Worm (Caenorhabditis elegans) whole organism, midembryonic: Measurements from ENCODE around the gene nep-11.

Experiments
- T22C8.4 ChIP-seq: fragments of 200-800 bp; sonication (Bioruptor generic); IDR thresholded peaks from 2 replicates; pipeline ENCODE4 v1.3.6; 2022; ENCODE audit warnings: missing genetic modification characterization, missing compliant biosample characterization
- cog-1 ChIP-seq: sonication (generic microtip); optimal IDR thresholded peaks from 2 replicates; lab custom pipeline; 2016; ENCODE audit warnings: missing genetic modification characterization, missing compliant biosample characterization
- flt-1 ChIP-seq: fragments of 200-800 bp; sonication (Bioruptor generic); IDR thresholded peaks from 2 replicates; pipeline ENCODE4 v1.3.6; 2022; ENCODE audit warnings: missing genetic modification characterization, missing compliant biosample characterization
- klf-2 ChIP-seq: fragments of 200-800 bp; sonication (Bioruptor generic); conservative IDR thresholded peaks from 2 replicates; pipeline ENCODE4 v1.3.6; 2022; ENCODE audit warnings: missing genetic modification reagents, missing genetic modification characterization, missing compliant biosample characterization
- med-1 ChIP-seq: sonication (generic microtip); optimal IDR thresholded peaks from 2 replicates; lab custom pipeline; 2017; ENCODE audit warnings: missing genetic modification characterization, mild to moderate bottlenecking, missing compliant biosample characterization, antibody characterized with exemption, missing genetic modification reagents; ENCODE audit not compliant: insufficient read depth
- ref-1 ChIP-seq: fragments of 200-800 bp; sonication (Bioruptor generic); conservative IDR thresholded peaks from 2 replicates; pipeline ENCODE4 v1.3.6; 2022; ENCODE audit warnings: missing genetic modification reagents, missing genetic modification characterization, missing compliant biosample characterization
- tab-1 ChIP-seq: fragments of 200-800 bp; sonication (Bioruptor generic); IDR thresholded peaks from 2 replicates; pipeline ENCODE4 v1.3.6; 2022; ENCODE audit warnings: missing genetic modification characterization, missing compliant biosample characterization
- ztf-23 ChIP-seq: fragments of 200-800 bp; sonication (Bioruptor generic); IDR thresholded peaks from 2 replicates; pipeline ENCODE4 v1.3.6; 2022; ENCODE audit warnings: missing genetic modification reagents, missing genetic modification characterization, missing compliant biosample characterization
- ztf-29 ChIP-seq: fragments of 200-800 bp; sonication (Bioruptor generic); IDR thresholded peaks from 2 replicates; pipeline ENCODE4 v1.3.6; 2022; ENCODE audit warnings: missing genetic modification reagents, missing genetic modification characterization, missing compliant biosample characterization

nep-11 gene

ce11 chrII:3436412-3436811 lies 11.1 kb upstream of the nep-11 start, which contains the start of gene skpo-2:
skpo-2 (minus strand) TSS chrII:3436512.
- no peak for TF ChIP-seq med-1 (GFP tag; lab: Kevin White, UChicago)
- no peak for TF ChIP-seq cog-1 (tag; lab: Kevin White, UChicago)
- no peak for TF ChIP-seq ztf-29 (GFP tag; lab: Robert Waterston, UW)
- TF ChIP-seq ztf-23 (GFP tag; lab: Robert Waterston, UW) = no peak
- no peak for TF ChIP-seq klf-2 (GFP tag; lab: Robert Waterston, UW)
- no peak for TF ChIP-seq flt-1 (GFP tag; lab: Robert Waterston, UW)
- no peak for TF ChIP-seq T22C8.4 (GFP tag; lab: Robert Waterston, UW)
- no peak for TF ChIP-seq tab-1 (GFP tag; lab: Robert Waterston, UW)
- TF ChIP-seq ref-1 (GFP tag; lab: Robert Waterston, UW) = no peak

- no peak for TF ChIP-seq ztf-29 (GFP tag; lab: Robert Waterston, UW)
- TF ChIP-seq tab-1 (GFP tag; lab: Robert Waterston, UW) = no peak
- TF ChIP-seq T22C8.4 (GFP tag; lab: Robert Waterston, UW) = no peak
- no peak for TF ChIP-seq cog-1 (tag; lab: Kevin White, UChicago)
- TF ChIP-seq ztf-23 (GFP tag; lab: Robert Waterston, UW) = no peak
- no peak for TF ChIP-seq flt-1 (GFP tag; lab: Robert Waterston, UW)
- TF ChIP-seq med-1 (GFP tag; lab: Kevin White, UChicago) = no peak
- no peak for TF ChIP-seq ref-1 (GFP tag; lab: Robert Waterston, UW)
- no peak for TF ChIP-seq klf-2 (GFP tag; lab: Robert Waterston, UW)
Measured at ce11 chrII:3434893-3435503, 9.7 kb upstream of the nep-11 start.

- no peak for TF ChIP-seq flt-1 (GFP tag; lab: Robert Waterston, UW)
- no peak for TF ChIP-seq med-1 (GFP tag; lab: Kevin White, UChicago)
- TF ChIP-seq klf-2 (GFP tag; lab: Robert Waterston, UW) = no peak
- no peak for TF ChIP-seq ztf-23 (GFP tag; lab: Robert Waterston, UW)
- no peak for TF ChIP-seq T22C8.4 (GFP tag; lab: Robert Waterston, UW)
- no peak for TF ChIP-seq ref-1 (GFP tag; lab: Robert Waterston, UW)
- no peak for TF ChIP-seq ztf-29 (GFP tag; lab: Robert Waterston, UW)
- no peak for TF ChIP-seq tab-1 (GFP tag; lab: Robert Waterston, UW)
- TF ChIP-seq cog-1 (tag; lab: Kevin White, UChicago) = no peak
Measured at ce11 chrII:3429400-3429799, 4.1 kb upstream of the nep-11 start, which contains the start of gene C16C8.18. C16C8.18 (plus strand) TSS chrII:3429700.

- TF ChIP-seq klf-2 (GFP tag; lab: Robert Waterston, UW) (no peak), cog-1 (tag; lab: Kevin White, UChicago) (no peak), tab-1 (GFP tag; lab: Robert Waterston, UW) (no peak), ref-1 (GFP tag; lab: Robert Waterston, UW) (no peak), T22C8.4 (GFP tag; lab: Robert Waterston, UW) (0 out of 2 replicates have a peak, but pooled peaks have one; percentile 16), med-1 (GFP tag; lab: Kevin White, UChicago) (no peak), ztf-23 (GFP tag; lab: Robert Waterston, UW) (peak; percentile 56; the same call in 1 of the 2 replicates), flt-1 (GFP tag; lab: Robert Waterston, UW) (no peak)
Measured at ce11 chrII:3428158-3428704, 2.9 kb upstream of the nep-11 start.

- TF ChIP-seq ztf-29 (GFP tag; lab: Robert Waterston, UW) (no peak), flt-1 (GFP tag; lab: Robert Waterston, UW) (no peak), med-1 (GFP tag; lab: Kevin White, UChicago) (no peak), cog-1 (tag; lab: Kevin White, UChicago) (no peak), ref-1 (GFP tag; lab: Robert Waterston, UW) (no peak), T22C8.4 (GFP tag; lab: Robert Waterston, UW) (no peak), tab-1 (GFP tag; lab: Robert Waterston, UW) (no peak), klf-2 (GFP tag; lab: Robert Waterston, UW) (no peak), ztf-23 (GFP tag; lab: Robert Waterston, UW) (no peak)
Measured at ce11 chrII:3422938-3423337, 2.4 kb downstream of the nep-11 start.

- no peak for TF ChIP-seq cog-1 (tag; lab: Kevin White, UChicago)
- TF ChIP-seq ref-1 (GFP tag; lab: Robert Waterston, UW) = no peak
- no peak for TF ChIP-seq med-1 (GFP tag; lab: Kevin White, UChicago)
- TF ChIP-seq flt-1 (GFP tag; lab: Robert Waterston, UW) = no peak
- TF ChIP-seq T22C8.4 (GFP tag; lab: Robert Waterston, UW) = no peak
- TF ChIP-seq ztf-23 (GFP tag; lab: Robert Waterston, UW) = no peak
- no peak for TF ChIP-seq tab-1 (GFP tag; lab: Robert Waterston, UW)
- TF ChIP-seq klf-2 (GFP tag; lab: Robert Waterston, UW) = no peak
- no peak for TF ChIP-seq ztf-29 (GFP tag; lab: Robert Waterston, UW)
Measured at ce11 chrII:3416528-3416927, 8.8 kb downstream of the nep-11 start, which contains the start of gene nep-6. nep-6 (plus strand) TSS chrII:3416828.

- TF ChIP-seq flt-1 (GFP tag; lab: Robert Waterston, UW) (no peak), klf-2 (GFP tag; lab: Robert Waterston, UW) (no peak), ztf-29 (GFP tag; lab: Robert Waterston, UW) (no peak), T22C8.4 (GFP tag; lab: Robert Waterston, UW) (no peak), med-1 (GFP tag; lab: Kevin White, UChicago) (no peak), cog-1 (tag; lab: Kevin White, UChicago) (no peak), tab-1 (GFP tag; lab: Robert Waterston, UW) (no peak), ref-1 (GFP tag; lab: Robert Waterston, UW) (no peak), ztf-23 (GFP tag; lab: Robert Waterston, UW) (no peak)
Measured at ce11 chrII:3414383-3414910, 10.9 kb downstream of the nep-11 start, which contains the start of the genes F18A12.7 and F18A12.2. F18A12.7 (minus strand) TSS chrII:3414483. F18A12.2 (plus strand) TSS chrII:3414860.

- no peak for TF ChIP-seq med-1 (GFP tag; lab: Kevin White, UChicago)
Measured at ce11 chrII:3403535-3403934, 21.8 kb downstream of the nep-11 start, which contains the start of gene nep-8. nep-8 (plus strand) TSS chrII:3403835.
